Fruit fly (Drosophila melanogaster): ENCODE results near the gene CG6094.

CG6094 gene

dm6 chr2L:10517085-10517484 is 10.2 kb downstream of the CG6094 start, which contains the start of the genes Fatp1 and Lrr47:
Gene Fatp1 (minus strand): TSS chr2L:10517218.
Gene Lrr47 (plus strand): TSS chr2L:10517335.
- no peak for TF ChIP-seq noc (tag; optimal IDR thresholded peaks at IDR 0.05)

DNA sequence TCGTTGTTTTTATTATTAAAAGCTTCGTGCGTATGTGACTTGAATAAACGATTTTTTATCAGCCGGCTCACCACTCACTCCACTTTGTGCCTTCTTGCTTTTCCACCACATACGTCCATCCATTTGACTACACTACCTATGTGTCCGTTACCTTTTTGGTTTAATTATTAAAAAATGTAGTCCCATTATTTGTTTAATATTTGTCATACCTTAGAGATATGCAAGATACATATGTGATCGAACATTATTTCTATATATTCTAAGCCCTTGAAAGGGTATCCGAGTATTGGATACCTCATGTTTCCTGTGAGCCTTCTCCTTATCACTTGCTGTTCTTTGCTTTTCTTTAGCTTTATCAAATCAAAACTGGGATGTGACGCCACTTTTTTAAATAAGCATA is 12.3 kb downstream of the CG6094 start:
- TF ChIP-seq noc (tag; optimal IDR thresholded peaks at IDR 0.05) = peak; percentile 64

dm6 chr2L:10522174-10522893 is 15.5 kb downstream of the CG6094 start:
- no peak for TF ChIP-seq noc (tag; optimal IDR thresholded peaks at IDR 0.05)

- peak; percentile 77 for TF ChIP-seq noc (tag; optimal IDR thresholded peaks at IDR 0.05)
Observed at dm6 chr2L:10526953-10527584, 20.2 kb downstream of the CG6094 start, which contains the start of gene Lip4. Gene Lip4 (plus strand): TSS chr2L:10527572.

DNA sequence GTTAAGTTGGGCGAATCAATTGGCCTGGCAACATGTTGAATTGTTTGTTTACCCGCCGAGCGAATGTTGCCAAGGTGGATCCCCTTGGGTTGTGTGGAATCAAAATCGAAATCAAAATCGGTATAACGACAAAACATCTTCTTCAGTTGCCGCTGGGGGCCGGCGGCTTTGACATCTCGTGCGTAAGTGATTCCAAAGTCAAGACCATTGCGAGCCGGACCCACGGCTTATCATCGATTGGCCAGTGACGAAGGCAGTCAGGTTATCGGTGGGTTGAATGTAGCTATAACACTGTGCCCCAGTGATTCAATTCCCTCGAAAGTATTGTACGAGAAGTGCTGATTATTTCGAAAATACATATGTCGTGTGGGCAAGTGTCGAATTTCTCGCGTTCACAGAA is 22.1 kb downstream of the CG6094 start:
- peak; percentile 21 for TF ChIP-seq noc (tag; optimal IDR thresholded peaks at IDR 0.05)

dm6 chr2L:10530089-10530488 is 23.2 kb downstream of the CG6094 start:
- no peak for TF ChIP-seq noc (tag; optimal IDR thresholded peaks at IDR 0.05)

- no peak for TF ChIP-seq noc (tag; optimal IDR thresholded peaks at IDR 0.05)
Observed at dm6 chr2L:10531521-10531920, 24.6 kb downstream of the CG6094 start, which contains the start of gene CG18301. Gene CG18301 (plus strand): TSS chr2L:10531821.

- TF ChIP-seq noc (tag; optimal IDR thresholded peaks at IDR 0.05) = no peak
Observed at dm6 chr2L:10534022-10534421, 27.1 kb downstream of the CG6094 start, which contains the start of gene CG18302. Gene CG18302 (plus strand): TSS chr2L:10534322.

DNA sequence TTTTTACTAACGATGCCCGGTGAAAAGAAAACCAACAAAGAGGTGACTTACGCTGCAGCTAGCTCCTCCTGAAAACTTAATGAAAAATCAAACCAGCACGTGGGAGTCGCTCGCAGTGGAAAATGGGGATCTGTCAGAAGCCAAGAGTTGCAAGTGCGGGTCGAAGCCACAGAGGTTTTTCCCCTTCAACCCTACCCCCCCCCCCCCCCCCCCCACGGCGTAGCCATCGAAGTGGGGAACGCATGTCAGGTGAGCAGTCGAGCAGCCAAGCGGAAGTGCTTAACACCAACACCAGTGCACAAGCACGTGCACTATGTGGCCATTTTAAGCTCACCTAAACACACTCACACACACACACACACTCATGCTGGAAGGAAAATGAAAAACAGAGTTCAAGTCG is 32.5 kb downstream of the CG6094 start:
- TF ChIP-seq noc (tag; optimal IDR thresholded peaks at IDR 0.05) = no peak

DNA sequence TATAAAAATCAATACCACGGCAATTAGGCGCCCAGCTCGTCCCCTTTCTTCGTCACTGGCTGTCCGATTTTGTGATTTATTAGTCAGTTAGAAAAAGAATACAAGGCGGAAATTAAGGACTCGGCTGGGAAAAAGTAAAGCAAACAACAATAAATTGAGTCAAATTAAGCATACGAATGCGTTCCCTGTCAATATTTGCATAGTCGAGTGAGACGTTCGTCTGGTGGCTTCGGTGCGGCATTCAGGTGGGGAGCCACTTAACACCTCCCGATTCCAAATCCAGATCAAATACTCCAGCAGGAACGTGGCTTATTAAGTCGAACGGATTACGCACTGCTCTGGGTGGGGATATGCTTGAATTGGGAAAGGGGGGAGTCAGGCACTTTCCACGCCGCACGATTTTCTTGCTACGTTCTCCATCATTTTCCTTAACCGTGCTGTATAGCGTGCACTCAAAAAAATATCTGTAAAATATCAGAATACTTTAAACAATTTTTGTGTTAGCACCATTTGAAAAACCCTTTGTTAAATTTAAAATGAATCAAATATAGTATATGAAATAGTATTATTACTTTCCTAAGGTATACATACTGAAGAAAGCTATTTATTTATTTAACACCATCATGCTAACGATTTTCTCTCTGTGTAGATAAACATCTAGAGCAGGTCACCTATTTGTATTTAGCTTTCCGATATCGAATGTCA is 36.3 kb downstream of the CG6094 start:
- no peak for TF ChIP-seq noc (tag; optimal IDR thresholded peaks at IDR 0.05)

DNA sequence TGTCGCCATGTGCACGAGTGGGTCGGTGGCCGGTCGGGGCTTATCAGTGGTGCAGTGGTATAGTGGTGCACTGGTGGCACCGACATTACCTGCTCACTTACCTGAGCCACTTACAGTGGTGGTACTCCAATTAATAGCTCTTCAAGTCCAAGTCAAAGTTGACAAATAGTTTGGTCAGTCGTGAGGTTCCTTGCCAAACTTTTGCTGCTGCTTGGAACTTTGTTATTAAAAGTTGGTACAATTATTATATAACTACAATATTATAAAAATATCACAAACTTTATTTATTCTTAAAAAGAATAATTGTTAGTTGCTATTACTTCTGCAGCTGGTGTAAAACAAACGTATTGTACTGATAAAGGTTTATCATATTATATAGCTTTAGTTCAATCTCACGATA is 37.1 kb downstream of the CG6094 start:
- no peak for TF ChIP-seq noc (tag; optimal IDR thresholded peaks at IDR 0.05)

- no peak for TF ChIP-seq noc (tag; optimal IDR thresholded peaks at IDR 0.05)
Observed at dm6 chr2L:10544421-10545120, 37.7 kb downstream of the CG6094 start, which contains the start of gene Trim9. Gene Trim9 (plus strand): TSS chr2L:10544883.

dm6 chr2L:10548814-10549423 is 42.0 kb downstream of the CG6094 start:
- TF ChIP-seq noc (tag; optimal IDR thresholded peaks at IDR 0.05) = no peak

dm6 chr2L:10552807-10553206 is 45.9 kb downstream of the CG6094 start:
- no peak for TF ChIP-seq noc (tag; optimal IDR thresholded peaks at IDR 0.05)

- no peak for TF ChIP-seq noc (tag; optimal IDR thresholded peaks at IDR 0.05)
Observed at dm6 chr2L:10553692-10554091, 46.8 kb downstream of the CG6094 start.

Data from whole organism, larva.